Fruit fly (Drosophila melanogaster): ENCODE results near the gene CG15530.

Gene CG15530

DNA sequence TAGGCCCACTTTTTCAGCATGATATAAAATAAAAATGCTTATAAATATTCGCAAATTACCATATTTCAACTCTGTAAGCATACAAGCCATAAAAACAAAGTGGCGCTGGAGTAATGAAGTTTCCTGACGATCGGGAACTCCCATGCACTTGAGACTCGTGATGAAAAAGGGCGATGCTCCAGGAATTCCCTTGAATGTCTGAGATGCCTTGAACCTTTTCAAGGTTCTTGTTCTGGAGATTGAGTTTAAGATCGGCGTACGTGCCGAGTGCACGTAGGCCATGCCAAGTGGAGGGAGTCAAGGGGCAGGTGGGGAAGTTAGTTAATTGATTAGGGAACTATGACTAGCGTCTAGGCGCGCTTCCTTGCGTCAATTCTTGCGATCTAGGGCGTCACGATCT lies 6.2 kb downstream of the CG15530 start:
- TF ChIP-seq pad (GFP tag; optimal IDR thresholded peaks at IDR 0.05) (no peak), CG12768 (GFP tag; optimal IDR thresholded peaks at IDR 0.05) (no peak), toe (GFP tag; optimal IDR thresholded peaks at IDR 0.05) (no peak), CG1620 (GFP tag; optimal IDR thresholded peaks at IDR 0.05) (no peak), Crg-1 (GFP tag; optimal IDR thresholded peaks at IDR 0.05) (no peak), Hr96 (GFP tag; optimal IDR thresholded peaks at IDR 0.05) (no peak), CG7045 (GFP tag; optimal IDR thresholded peaks at IDR 0.05) (no peak), tj (GFP tag; optimal IDR thresholded peaks at IDR 0.05) (no peak), CG7101 (tag; optimal IDR thresholded peaks at IDR 0.05) (no peak), bab1 (GFP tag; optimal IDR thresholded peaks at IDR 0.05) (no peak)

DNA sequence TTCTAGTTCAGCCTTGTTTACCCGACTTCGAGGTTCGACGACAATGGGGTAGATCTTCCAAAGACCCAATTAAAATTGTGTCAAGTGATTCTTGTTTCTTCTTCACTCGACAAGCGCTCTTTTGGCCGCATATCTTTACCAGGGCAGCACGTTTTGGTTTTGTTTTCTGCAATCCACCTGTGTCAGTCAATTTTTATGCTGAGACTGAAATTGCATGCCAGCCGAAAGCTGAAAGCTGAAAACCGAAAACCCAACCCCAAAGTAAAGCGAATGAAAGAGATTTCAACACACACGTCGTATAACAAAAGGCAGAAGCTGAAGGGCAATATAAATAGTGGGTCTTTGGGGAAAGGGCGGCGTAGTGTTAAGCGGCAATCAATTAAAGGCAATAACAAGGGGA lies 11.7 kb downstream of the CG15530 start:
- no peak for TF ChIP-seq CG33017 (tag; optimal IDR thresholded peaks at IDR 0.05)
- no peak for TF ChIP-seq CG12768 (GFP tag; optimal IDR thresholded peaks at IDR 0.05)
- TF ChIP-seq tj (GFP tag; optimal IDR thresholded peaks at IDR 0.05) = peak; percentile 99

DNA sequence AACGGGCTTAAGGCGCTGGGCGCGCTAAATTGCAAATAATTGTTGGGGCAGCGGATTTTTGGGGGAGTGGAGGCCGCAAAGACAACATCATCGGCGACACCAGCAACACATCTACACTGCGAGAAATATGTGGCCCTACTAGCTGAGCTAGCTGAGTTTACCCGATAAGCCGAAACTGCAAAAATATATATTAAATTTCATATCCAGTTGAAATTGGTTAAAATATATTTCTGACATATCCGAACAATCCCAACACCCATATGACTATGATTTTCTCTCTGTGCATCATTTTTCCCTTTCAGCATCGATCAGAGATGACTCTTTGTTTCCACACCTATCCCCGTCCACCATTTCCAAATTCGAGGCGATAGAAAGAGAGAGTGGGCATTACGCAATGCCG lies 12.2 kb downstream of the CG15530 start:
- no peak for TF ChIP-seq CG11617 (GFP tag; optimal IDR thresholded peaks at IDR 0.05)
- no peak for TF ChIP-seq Hr96 (GFP tag; optimal IDR thresholded peaks at IDR 0.05)

DNA sequence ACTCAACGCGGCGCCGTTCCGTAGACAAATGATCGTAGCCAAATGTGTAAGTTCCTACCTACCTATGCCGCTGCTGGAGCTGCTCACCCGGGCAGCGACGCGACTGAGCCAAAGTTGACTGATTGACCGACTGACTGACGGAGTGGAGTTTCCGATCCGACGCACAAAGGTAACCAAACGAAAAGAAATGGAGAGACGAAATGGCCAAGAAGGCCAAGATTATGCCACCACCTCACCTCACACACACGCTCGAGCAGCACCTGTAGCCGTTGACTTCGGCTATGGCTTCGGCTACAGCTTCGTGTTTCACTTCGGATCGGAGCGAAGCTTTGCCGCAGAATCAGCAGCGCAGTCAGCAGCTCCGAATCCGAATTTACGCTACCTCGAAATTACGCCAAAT lies 13.4 kb downstream of the CG15530 start, which contains the start of gene CG9747:
TSS of gene CG9747 (minus strand) at position 206 of the 400 bp plus-strand sequence.
- TF ChIP-seq tj (GFP tag; optimal IDR thresholded peaks at IDR 0.05) (peak; percentile 90), Crg-1 (GFP tag; optimal IDR thresholded peaks at IDR 0.05) (no peak)

DNA sequence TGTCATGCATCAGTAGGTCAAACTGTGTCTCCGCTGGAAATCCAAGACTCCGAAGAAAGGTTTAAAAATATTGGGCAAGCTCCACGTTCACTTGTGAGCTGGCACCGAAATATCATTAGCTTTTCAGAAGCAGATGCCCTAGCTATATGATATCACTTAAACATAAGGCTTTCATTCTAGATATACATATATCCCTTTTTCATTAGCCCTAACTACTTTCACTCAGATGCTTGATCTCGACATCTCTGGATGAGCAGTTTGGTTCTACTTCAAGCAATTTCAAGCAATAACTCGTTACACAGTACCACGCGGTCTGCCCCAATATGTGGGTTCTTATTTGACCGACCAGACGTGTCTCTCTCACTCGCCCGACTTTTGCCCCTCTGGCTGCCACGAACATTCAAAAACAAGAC lies 13.8 kb downstream of the CG15530 start:
- TF ChIP-seq ovo (GFP tag; optimal IDR thresholded peaks at IDR 0.05) (no peak), tj (GFP tag; optimal IDR thresholded peaks at IDR 0.05) (peak; percentile 46)

DNA sequence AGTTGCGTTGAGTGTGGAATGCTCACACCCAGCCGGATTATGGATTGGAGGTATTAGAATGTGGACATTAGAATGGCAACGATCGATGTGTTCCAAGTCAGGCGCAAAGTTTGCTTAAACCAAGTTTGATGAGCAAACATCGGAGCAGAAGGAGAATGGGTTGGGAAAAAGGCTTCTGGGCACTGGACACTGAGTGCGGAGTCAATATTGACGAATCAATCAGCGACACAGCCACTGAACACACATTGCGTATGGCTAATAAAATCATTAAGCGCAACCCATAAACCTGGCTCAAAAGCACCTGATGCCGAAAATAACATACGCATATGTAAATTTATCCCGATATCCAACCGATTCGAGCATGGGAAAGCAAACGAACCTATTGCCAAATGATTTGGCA lies 16.1 kb downstream of the CG15530 start:
- TF ChIP-seq tj (GFP tag; optimal IDR thresholded peaks at IDR 0.05) (no peak), Clk (GFP tag; optimal IDR thresholded peaks at IDR 0.05) (no peak), toe (GFP tag; optimal IDR thresholded peaks at IDR 0.05) (no peak), Mnt (GFP tag; optimal IDR thresholded peaks at IDR 0.05) (no peak), CG1620 (GFP tag; optimal IDR thresholded peaks at IDR 0.05) (no peak), CG12768 (GFP tag; optimal IDR thresholded peaks at IDR 0.05) (no peak), CG5204 (GFP tag; optimal IDR thresholded peaks at IDR 0.05) (no peak), ovo (GFP tag; optimal IDR thresholded peaks at IDR 0.05) (no peak), bab1 (GFP tag; optimal IDR thresholded peaks at IDR 0.05) (no peak), CG7101 (tag; optimal IDR thresholded peaks at IDR 0.05) (no peak), kay (GFP tag; ENCODE audit: borderline replicate concordance) (no peak), CG11617 (GFP tag; optimal IDR thresholded peaks at IDR 0.05) (no peak), cnc (optimal IDR thresholded peaks at IDR 0.05) (no peak), CG14711 (tag; optimal IDR thresholded peaks at IDR 0.05) (no peak), CG33017 (tag; optimal IDR thresholded peaks at IDR 0.05) (no peak), pad (GFP tag; optimal IDR thresholded peaks at IDR 0.05) (no peak), Hr96 (GFP tag; optimal IDR thresholded peaks at IDR 0.05) (no peak), CG7045 (GFP tag; optimal IDR thresholded peaks at IDR 0.05) (no peak), cic (GFP tag; optimal IDR thresholded peaks at IDR 0.05) (no peak), Crg-1 (GFP tag; optimal IDR thresholded peaks at IDR 0.05) (no peak)

DNA sequence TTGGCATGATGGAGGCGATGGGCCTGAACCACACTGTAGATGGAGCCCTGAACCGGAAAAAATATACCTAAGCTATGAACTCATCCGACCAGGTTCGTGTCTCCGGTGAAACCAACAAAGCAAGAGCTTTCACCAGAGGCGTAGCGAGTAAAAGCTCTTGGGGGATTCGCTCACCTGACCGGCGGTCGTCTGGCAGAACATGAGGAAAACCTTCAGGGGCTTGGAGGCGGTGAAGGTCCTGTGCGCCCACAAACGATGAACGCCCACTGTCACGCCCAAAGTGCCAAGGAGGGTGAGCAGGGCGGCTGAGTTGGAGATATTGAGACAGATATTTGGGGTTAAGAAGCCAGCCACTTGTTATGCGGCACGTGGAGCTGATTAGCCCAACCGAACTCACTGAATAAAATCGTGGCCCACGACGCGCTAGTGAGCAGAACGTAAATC lies 18.0 kb downstream of the CG15530 start:
- TF ChIP-seq bab1 (GFP tag; optimal IDR thresholded peaks at IDR 0.05) = peak; percentile 80
- no peak for TF ChIP-seq cnc (optimal IDR thresholded peaks at IDR 0.05)
- peak; percentile 44 for TF ChIP-seq CG1620 (GFP tag; optimal IDR thresholded peaks at IDR 0.05)
- TF ChIP-seq CG12768 (GFP tag; optimal IDR thresholded peaks at IDR 0.05) = no peak
- no peak for TF ChIP-seq CG7045 (GFP tag; optimal IDR thresholded peaks at IDR 0.05)
- no peak for TF ChIP-seq Clk (GFP tag; optimal IDR thresholded peaks at IDR 0.05)
- no peak for TF ChIP-seq pad (GFP tag; optimal IDR thresholded peaks at IDR 0.05)
- TF ChIP-seq Mnt (GFP tag; optimal IDR thresholded peaks at IDR 0.05) = peak; percentile 84
- TF ChIP-seq toe (GFP tag; optimal IDR thresholded peaks at IDR 0.05) = no peak
- peak; percentile 19 for TF ChIP-seq CG33017 (tag; optimal IDR thresholded peaks at IDR 0.05)
- peak; percentile 29 for TF ChIP-seq CG11617 (GFP tag; optimal IDR thresholded peaks at IDR 0.05)
- peak; percentile 20 for TF ChIP-seq CG14711 (tag; optimal IDR thresholded peaks at IDR 0.05)
- no peak for TF ChIP-seq ovo (GFP tag; optimal IDR thresholded peaks at IDR 0.05)
- TF ChIP-seq cic (GFP tag; optimal IDR thresholded peaks at IDR 0.05) = peak; percentile 10
- peak; percentile 22 for TF ChIP-seq Crg-1 (GFP tag; optimal IDR thresholded peaks at IDR 0.05)
- peak; percentile 54 for TF ChIP-seq CG7101 (tag; optimal IDR thresholded peaks at IDR 0.05)
- no peak for TF ChIP-seq kay (GFP tag; ENCODE audit: borderline replicate concordance)
- TF ChIP-seq Hr96 (GFP tag; optimal IDR thresholded peaks at IDR 0.05) = no peak

DNA sequence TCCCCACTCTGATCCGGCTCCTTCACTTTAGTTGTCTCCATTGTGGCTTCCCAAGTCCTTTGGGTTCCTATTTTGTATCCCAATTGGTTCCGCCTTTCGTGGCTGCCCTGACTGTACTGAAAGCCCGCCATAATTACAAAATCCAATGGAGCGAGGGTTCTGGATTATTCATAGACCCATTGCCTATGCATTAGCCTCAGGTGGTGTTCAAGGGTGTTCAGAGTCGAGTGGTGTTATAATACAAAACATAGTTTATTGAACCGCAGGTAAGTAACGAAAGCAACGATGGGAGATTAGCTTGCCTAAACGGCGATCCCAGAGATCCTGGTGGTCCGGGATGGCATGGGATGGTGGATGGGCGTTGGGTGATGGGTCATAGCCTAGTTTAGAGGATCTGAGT lies 18.5 kb downstream of the CG15530 start, which contains the start of gene CG15531:
TSS of gene CG15531 (minus strand) at position 101 of the 400 bp plus-strand sequence.
- TF ChIP-seq CG14711 (tag; optimal IDR thresholded peaks at IDR 0.05) (no peak), CG12768 (GFP tag; optimal IDR thresholded peaks at IDR 0.05) (no peak), ovo (GFP tag; optimal IDR thresholded peaks at IDR 0.05) (no peak), Clk (GFP tag; optimal IDR thresholded peaks at IDR 0.05) (no peak), Hr96 (GFP tag; optimal IDR thresholded peaks at IDR 0.05) (no peak), pad (GFP tag; optimal IDR thresholded peaks at IDR 0.05) (no peak)
